Fruit fly (Drosophila melanogaster): ENCODE measurements around the gene CCT1.

CCT1 gene

dm6 chr3R:22464611-22465113 lies 26.6 kb downstream of the CCT1 start, which contains the start of gene CG7054 (continued):
- TF ChIP-seq sim (GFP tag; IDR thresholded peaks at IDR 0.05) = no peak
- peak; percentile 27 for TF ChIP-seq CG12299 (tag; optimal IDR thresholded peaks at IDR 0.05)
- no peak for TF ChIP-seq sna (GFP tag; IDR thresholded peaks at IDR 0.05; ENCODE audit: partially characterized antibody)
- no peak for TF ChIP-seq CG42726 (GFP tag; IDR thresholded peaks at IDR 0.05; ENCODE audit: partially characterized antibody)
- TF ChIP-seq Tbp (GFP tag; optimal IDR thresholded peaks at IDR 0.05) = no peak
- TF ChIP-seq da (GFP tag; optimal IDR thresholded peaks at IDR 0.05) = no peak
- TF ChIP-seq emc (GFP tag; optimal IDR thresholded peaks at IDR 0.05) = no peak
- no peak for TF ChIP-seq CG1832 (GFP tag; optimal IDR thresholded peaks at IDR 0.05)
- TF ChIP-seq CG3281 (GFP tag; optimal IDR thresholded peaks at IDR 0.05) = peak; percentile 50
- TF ChIP-seq nom (GFP tag; optimal IDR thresholded peaks at IDR 0.05) = no peak
- TF ChIP-seq chm (GFP tag; IDR thresholded peaks at IDR 0.05) = peak; percentile 22; the same call in 1 of the 2 replicates
- TF ChIP-seq Elba2 (GFP tag; optimal IDR thresholded peaks at IDR 0.05) = no peak
- TF ChIP-seq sob (GFP tag; IDR thresholded peaks at IDR 0.05) = peak; percentile 22; the same call in 1 of the 2 replicates
- no peak for TF ChIP-seq CG18262 (tag; optimal IDR thresholded peaks at IDR 0.05)
- TF ChIP-seq CG17186 (GFP tag; optimal IDR thresholded peaks at IDR 0.05) = no peak
- no peak for TF ChIP-seq CG7745 (tag; optimal IDR thresholded peaks at IDR 0.05)
- TF ChIP-seq CG6854 (GFP tag; optimal IDR thresholded peaks at IDR 0.05) = peak; percentile 17
- no peak for TF ChIP-seq dimm (GFP tag; IDR thresholded peaks at IDR 0.05)
- TF ChIP-seq gsb (GFP tag; IDR thresholded peaks at IDR 0.05) = no peak
- TF ChIP-seq tx (GFP tag; optimal IDR thresholded peaks at IDR 0.05) = no peak
- no peak for TF ChIP-seq CG34224 (GFP tag; IDR thresholded peaks at IDR 0.05; ENCODE audit: partially characterized antibody)
- TF ChIP-seq CG5245 (GFP tag; optimal IDR thresholded peaks at IDR 0.05) = no peak
- TF ChIP-seq CG10431 (GFP tag; optimal IDR thresholded peaks at IDR 0.05) = no peak
- no peak for TF ChIP-seq HLHmδ (GFP tag; optimal IDR thresholded peaks at IDR 0.05)
- no peak for TF ChIP-seq Aef1 (GFP tag; IDR thresholded peaks at IDR 0.05)
- TF ChIP-seq Nf-YB (GFP tag; optimal IDR thresholded peaks at IDR 0.05) = peak; percentile 29
- TF ChIP-seq Hr78 (GFP tag; optimal IDR thresholded peaks at IDR 0.05) = no peak
- TF ChIP-seq ab (GFP tag; optimal IDR thresholded peaks at IDR 0.05) = no peak
- TF ChIP-seq fd64A (GFP tag; optimal IDR thresholded peaks at IDR 0.05) = no peak
- TF ChIP-seq CG10366 (GFP tag; IDR thresholded peaks at IDR 0.05) = no peak
- TF ChIP-seq CG10209 (GFP tag; optimal IDR thresholded peaks at IDR 0.05) = no peak
- TF ChIP-seq org-1 (GFP tag; optimal IDR thresholded peaks at IDR 0.05) = no peak
- peak; percentile 56 for TF ChIP-seq CG10543 (GFP tag; optimal IDR thresholded peaks at IDR 0.05)
- TF ChIP-seq E2f1 (GFP tag; IDR thresholded peaks at IDR 0.05) = no peak
- no peak for TF ChIP-seq lov (optimal IDR thresholded peaks at IDR 0.05)
- TF ChIP-seq lov (GFP tag; IDR thresholded peaks at IDR 0.05) = no peak
- peak; percentile 13 for TF ChIP-seq sens (GFP tag)
- no peak for TF ChIP-seq D (optimal IDR thresholded peaks at IDR 0.05)
- no peak for TF ChIP-seq D (GFP tag; optimal IDR thresholded peaks at IDR 0.05)
- TF ChIP-seq CG17829 (tag; optimal IDR thresholded peaks at IDR 0.05) = no peak
- no peak for TF ChIP-seq gem (tag; optimal IDR thresholded peaks at IDR 0.05)
- 0 out of 3 replicates have a peak, but pooled peaks have one; percentile 24 for TF ChIP-seq CG11695 (GFP tag; IDR thresholded peaks at IDR 0.05)
- no peak for TF ChIP-seq CkIIα-i1 (GFP tag; IDR thresholded peaks at IDR 0.05)
- no peak for TF ChIP-seq Ets65A (GFP tag)
- TF ChIP-seq run (tag; optimal IDR thresholded peaks at IDR 0.05) = no peak
- peak; percentile 70 for TF ChIP-seq CG18476 (GFP tag; optimal IDR thresholded peaks at IDR 0.05)
- TF ChIP-seq Drgx (GFP tag; IDR thresholded peaks at IDR 0.05) = no peak
- no peak for TF ChIP-seq CG10267 (tag; optimal IDR thresholded peaks at IDR 0.05)
- no peak for TF ChIP-seq slou (GFP tag; optimal IDR thresholded peaks at IDR 0.05)
- TF ChIP-seq klu (GFP tag; IDR thresholded peaks at IDR 0.05) = no peak
- no peak for TF ChIP-seq CG18011 (GFP tag; optimal IDR thresholded peaks at IDR 0.05)
- TF ChIP-seq gce (GFP tag; IDR thresholded peaks at IDR 0.05) = no peak
